Fruit fly (Drosophila melanogaster) whole organism, adult: ENCODE measurements around the gene CG15547.

ENCODE experiments used
- CG11617 ChIP-seq: fragments of 200-800 bp; sonication (Bioruptor generic); optimal IDR thresholded peaks from 2 replicates; lab custom pipeline; 2017; ENCODE audit warnings: mild to moderate bottlenecking, missing biosample characterization, missing genetic modification reagents, missing genetic modification characterization
- CG12768 ChIP-seq: fragments of 200-800 bp; sonication (Bioruptor generic); optimal IDR thresholded peaks from 2 replicates; lab custom pipeline; 2017; ENCODE audit warnings: missing biosample characterization, missing genetic modification characterization, mild to moderate bottlenecking, moderate library complexity, missing genetic modification reagents
- CG14711 ChIP-seq: fragments of 200-800 bp; sonication (Bioruptor generic); optimal IDR thresholded peaks from 2 replicates; lab custom pipeline; 2018; ENCODE audit warnings: missing biosample characterization, mild to moderate bottlenecking, missing genetic modification characterization, moderate library complexity
- CG1620 ChIP-seq: fragments of 200-800 bp; sonication (Bioruptor generic); optimal IDR thresholded peaks from 2 replicates; lab custom pipeline; 2016; ENCODE audit warnings: missing biosample characterization, missing genetic modification characterization
- CG33017 ChIP-seq: fragments of 200-800 bp; sonication (Bioruptor generic); optimal IDR thresholded peaks from 2 replicates; lab custom pipeline; 2018; ENCODE audit warnings: missing biosample characterization, mild to moderate bottlenecking, missing genetic modification characterization, moderate library complexity
- CG5204 ChIP-seq: fragments of 200-800 bp; sonication (Bioruptor generic); optimal IDR thresholded peaks from 2 replicates; lab custom pipeline; 2016; ENCODE audit warnings: missing biosample characterization, missing genetic modification characterization
- CG7045 ChIP-seq: fragments of 200-800 bp; sonication (Bioruptor generic); optimal IDR thresholded peaks from 2 replicates; lab custom pipeline; 2017; ENCODE audit warnings: missing biosample characterization, mild to moderate bottlenecking, missing genetic modification characterization
- CG7101 ChIP-seq: fragments of 200-800 bp; sonication (Bioruptor generic); optimal IDR thresholded peaks from 2 replicates; lab custom pipeline; 2018; ENCODE audit warnings: missing biosample characterization, mild to moderate bottlenecking, missing genetic modification characterization, moderate library complexity
- Clk ChIP-seq: fragments of 200-800 bp; sonication (Bioruptor generic); optimal IDR thresholded peaks from 2 replicates; lab custom pipeline; 2017; ENCODE audit warnings: missing biosample characterization, missing genetic modification characterization
- Crg-1 ChIP-seq: fragments of 200-800 bp; sonication (Bioruptor generic); optimal IDR thresholded peaks from 2 replicates; lab custom pipeline; 2016; ENCODE audit warnings: missing biosample characterization, missing genetic modification characterization
- Hr96 ChIP-seq: fragments of 200-800 bp; sonication (Bioruptor generic); optimal IDR thresholded peaks from 2 replicates; lab custom pipeline; 2016; ENCODE audit warnings: missing biosample characterization, missing genetic modification characterization
- Mnt ChIP-seq: fragments of 200-800 bp; sonication (Bioruptor generic); optimal IDR thresholded peaks from 2 replicates; lab custom pipeline; 2016; ENCODE audit warnings: missing biosample characterization, mild to moderate bottlenecking, missing genetic modification characterization
- bab1 ChIP-seq: fragments of 200-800 bp; sonication (Bioruptor generic); optimal IDR thresholded peaks from 3 replicates; lab custom pipeline; 2019; ENCODE audit warnings: missing biosample characterization, mild to moderate bottlenecking, missing genetic modification characterization, moderate library complexity
- cic ChIP-seq: fragments of 200-800 bp; sonication (Bioruptor generic); optimal IDR thresholded peaks from 2 replicates; lab custom pipeline; 2017; ENCODE audit warnings: missing biosample characterization, mild to moderate bottlenecking, missing genetic modification characterization, moderate library complexity
- cnc ChIP-seq, 2 experiments: fragments of >200 bp; optimal IDR thresholded peaks; 2 replicates each; lab custom pipeline; 2017
- kay ChIP-seq: fragments of 200-800 bp; sonication (Bioruptor generic); peaks from one replicate; lab custom pipeline; 2016; ENCODE audit warnings: missing biosample characterization, missing genetic modification characterization, borderline replicate concordance
- ovo ChIP-seq: fragments of 200-800 bp; sonication (Bioruptor generic); optimal IDR thresholded peaks from 2 replicates; lab custom pipeline; 2016; ENCODE audit warnings: missing biosample characterization, missing genetic modification characterization
- pad ChIP-seq: fragments of 200-800 bp; sonication (Bioruptor generic); optimal IDR thresholded peaks from 3 replicates; lab custom pipeline; 2017; ENCODE audit warnings: missing biosample characterization, missing genetic modification characterization, mild to moderate bottlenecking, moderate library complexity, missing genetic modification reagents
- tj ChIP-seq: fragments of 200-800 bp; sonication (Bioruptor generic); optimal IDR thresholded peaks from 3 replicates; lab custom pipeline; 2017; ENCODE audit warnings: missing biosample characterization, mild to moderate bottlenecking, missing genetic modification characterization, moderate library complexity
- toe ChIP-seq: fragments of 200-800 bp; sonication (Bioruptor generic); optimal IDR thresholded peaks from 2 replicates; lab custom pipeline; 2016; ENCODE audit warnings: missing biosample characterization, missing genetic modification characterization

The CG15547 gene

DNA sequence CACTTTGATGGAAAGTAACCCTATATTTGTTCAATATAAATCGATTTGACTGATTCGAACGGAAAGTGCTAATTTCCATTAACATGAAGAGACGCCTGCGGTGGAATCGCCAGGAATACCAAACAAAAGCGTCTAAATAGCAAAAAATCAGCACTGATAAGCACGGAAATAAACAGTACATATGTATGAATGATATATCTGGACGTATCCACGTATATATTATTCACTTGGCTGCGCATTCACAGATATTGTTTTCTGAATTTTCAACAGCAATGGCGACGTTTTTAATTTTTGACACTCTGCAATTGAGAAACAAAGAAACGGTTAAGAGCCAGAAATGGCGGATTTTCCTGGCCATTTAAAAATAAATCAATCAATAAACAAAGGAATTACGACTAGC lies 4.0 kb upstream of the CG15547 start:
- no peak for TF ChIP-seq CG1620 (GFP tag; lab: Kevin White, UChicago)
- no peak for TF ChIP-seq toe (GFP tag; lab: Kevin White, UChicago)
- TF ChIP-seq kay = peak; percentile 91

DNA sequence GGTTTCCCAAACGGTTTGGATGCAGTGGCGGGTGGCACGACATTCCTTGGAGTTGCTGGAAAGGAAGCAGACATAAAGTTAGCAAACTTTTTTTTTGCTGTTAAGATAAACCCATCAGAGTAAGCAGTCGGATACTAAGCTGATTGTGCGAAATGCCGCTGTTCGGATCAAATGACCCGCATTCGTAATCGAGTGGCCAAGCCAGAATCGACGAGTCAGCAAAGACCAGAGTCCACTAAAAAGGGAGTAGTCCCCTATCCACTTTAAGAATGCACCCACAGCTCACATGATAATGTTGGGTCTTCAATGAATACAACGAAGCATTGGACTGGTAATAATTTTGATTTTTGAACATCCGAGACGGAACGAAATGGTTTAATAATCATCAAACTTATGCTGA lies 3.5 kb upstream of the CG15547 start:
- peak; percentile 96 for TF ChIP-seq tj
- no peak for TF ChIP-seq CG11617 (GFP tag; lab: Kevin White, UChicago)

DNA sequence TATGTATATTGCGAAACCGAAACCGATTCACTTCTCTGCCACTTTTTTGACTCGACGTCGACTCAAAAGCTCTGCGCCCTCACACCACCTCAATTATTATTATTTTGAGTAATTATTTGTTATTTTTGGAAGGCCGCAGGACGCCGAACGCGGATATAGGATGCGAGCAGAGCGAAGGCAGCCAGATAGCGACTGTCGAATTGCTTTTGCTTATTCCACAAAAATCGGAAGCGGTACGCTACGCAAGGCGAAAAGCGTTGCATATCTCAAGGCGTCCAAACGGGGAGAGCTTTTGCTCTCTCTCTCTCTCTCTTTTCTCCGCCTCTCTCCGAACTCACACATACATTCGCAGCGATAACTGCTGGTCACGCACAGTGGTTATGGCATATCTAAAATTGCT lies 2.4 kb downstream of the CG15547 start, which contains the start of gene CG12071:
Gene CG12071, minus strand, starts transcription at position 134 of the 400 bp plus-strand sequence.
- TF ChIP-seq CG14711 (tag; lab: Kevin White, UChicago) (no peak), cnc (optimal IDR thresholded peaks at IDR 0.05; lab: Kevin White, UChicago) (no peak), CG5204 (GFP tag; lab: Kevin White, UChicago) (no peak), bab1 (GFP tag; lab: Kevin White, UChicago) (no peak), CG7101 (tag; lab: Kevin White, UChicago) (no peak), pad (GFP tag; lab: Kevin White, UChicago) (no peak), CG33017 (tag; lab: Kevin White, UChicago) (no peak), Mnt (no peak), cic (GFP tag; lab: Kevin White, UChicago) (no peak), Clk (GFP tag; lab: Kevin White, UChicago) (no peak), kay (no peak), tj (no peak), CG1620 (GFP tag; lab: Kevin White, UChicago) (no peak), CG11617 (GFP tag; lab: Kevin White, UChicago) (no peak), Hr96 (GFP tag; lab: Kevin White, UChicago) (no peak), CG7045 (GFP tag; lab: Kevin White, UChicago) (no peak), ovo (GFP tag; lab: Kevin White, UChicago) (no peak), Crg-1 (GFP tag; lab: Kevin White, UChicago) (no peak), CG12768 (GFP tag; lab: Kevin White, UChicago) (no peak)

DNA sequence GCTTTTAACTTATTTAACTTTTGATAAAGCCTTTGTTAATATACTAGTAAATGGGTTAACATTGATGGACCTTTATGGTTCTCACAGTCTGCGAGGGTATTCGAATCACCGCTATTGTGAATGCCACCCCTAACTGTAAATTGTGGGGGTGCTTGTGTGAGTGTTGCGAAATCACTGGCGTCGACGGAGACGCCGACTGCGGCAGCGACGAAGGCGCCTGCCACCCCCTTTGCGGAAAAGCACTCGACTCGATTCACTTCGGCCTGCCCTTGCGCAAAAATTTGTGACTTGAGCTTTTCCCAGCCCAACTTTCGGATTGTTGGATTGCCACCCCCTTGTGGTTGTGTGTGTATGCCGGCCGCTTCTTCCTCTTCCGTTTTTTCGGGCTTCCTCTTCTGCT lies 3.3 kb downstream of the CG15547 start:
- TF ChIP-seq kay (no peak), toe (GFP tag; lab: Kevin White, UChicago) (no peak), cic (GFP tag; lab: Kevin White, UChicago) (no peak), Crg-1 (GFP tag; lab: Kevin White, UChicago) (no peak), Clk (GFP tag; lab: Kevin White, UChicago) (no peak), CG7045 (GFP tag; lab: Kevin White, UChicago) (no peak), CG7101 (tag; lab: Kevin White, UChicago) (no peak), CG12768 (GFP tag; lab: Kevin White, UChicago) (no peak), CG33017 (tag; lab: Kevin White, UChicago) (no peak), CG11617 (GFP tag; lab: Kevin White, UChicago) (no peak), ovo (GFP tag; lab: Kevin White, UChicago) (no peak), pad (GFP tag; lab: Kevin White, UChicago) (no peak), CG1620 (GFP tag; lab: Kevin White, UChicago) (no peak), cnc (optimal IDR thresholded peaks at IDR 0.05; lab: Kevin White, UChicago) (no peak), CG5204 (GFP tag; lab: Kevin White, UChicago) (no peak), CG14711 (tag; lab: Kevin White, UChicago) (no peak)

DNA sequence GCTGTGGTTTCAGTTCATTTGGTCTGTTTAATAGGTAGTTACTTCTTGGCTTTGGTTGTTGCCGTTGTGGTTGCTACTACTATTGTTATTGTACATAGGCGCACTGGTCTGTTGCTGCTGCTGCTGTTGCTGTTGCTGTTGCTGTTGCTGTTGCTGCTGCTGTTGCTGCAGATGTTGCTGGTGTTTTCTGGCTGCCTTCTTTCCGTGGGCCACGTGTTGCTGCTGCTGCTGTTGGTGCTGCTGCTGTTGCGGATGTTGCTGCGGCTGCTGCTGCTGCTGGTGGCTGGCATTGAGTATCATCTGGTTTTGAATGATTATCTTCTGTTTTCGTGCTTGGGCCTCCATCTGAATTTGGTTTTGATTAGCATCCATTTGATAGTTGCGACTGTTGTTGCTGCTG lies 5.2 kb downstream of the CG15547 start:
- TF ChIP-seq cic (GFP tag; lab: Kevin White, UChicago) (no peak), Mnt (no peak), CG11617 (GFP tag; lab: Kevin White, UChicago) (no peak), ovo (GFP tag; lab: Kevin White, UChicago) (no peak), CG1620 (GFP tag; lab: Kevin White, UChicago) (no peak), toe (GFP tag; lab: Kevin White, UChicago) (no peak), cnc (optimal IDR thresholded peaks at IDR 0.05; lab: Kevin White, UChicago) (no peak), CG5204 (GFP tag; lab: Kevin White, UChicago) (no peak), CG33017 (tag; lab: Kevin White, UChicago) (no peak), CG12768 (GFP tag; lab: Kevin White, UChicago) (no peak)

DNA sequence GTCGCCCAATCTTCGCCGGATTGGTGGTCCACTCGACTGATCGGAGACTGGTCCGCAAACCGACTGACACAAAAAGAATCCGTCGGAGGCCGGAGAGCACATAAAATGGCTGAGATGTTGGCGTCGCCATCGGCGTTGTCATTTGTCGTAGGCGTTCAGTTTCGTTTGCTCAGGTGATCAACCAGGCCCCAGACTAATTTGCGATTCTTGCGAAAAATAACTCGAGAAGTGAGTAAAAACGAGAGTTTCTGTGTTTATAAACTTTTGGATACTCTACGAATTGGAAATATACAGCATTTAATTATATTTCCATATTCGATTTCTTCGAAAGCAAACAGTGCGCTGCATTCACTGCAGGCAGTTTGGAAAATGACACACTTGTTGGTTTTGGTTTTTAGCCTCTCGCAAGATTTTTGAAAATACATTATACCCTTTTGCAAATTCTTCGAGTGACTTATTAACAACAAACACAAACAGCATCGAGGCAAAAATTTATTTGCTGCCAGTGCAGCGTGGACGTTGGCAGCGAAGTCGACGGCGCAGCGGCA lies 7.1 kb downstream of the CG15547 start, which contains the start of gene CG15546:
Gene CG15546, minus strand, starts transcription at position 51 of the 548 bp plus-strand sequence.
- TF ChIP-seq CG5204 (GFP tag; lab: Kevin White, UChicago) (no peak), kay (peak; percentile 15), tj (peak; percentile 4), CG7045 (GFP tag; lab: Kevin White, UChicago) (peak; percentile 11)

DNA sequence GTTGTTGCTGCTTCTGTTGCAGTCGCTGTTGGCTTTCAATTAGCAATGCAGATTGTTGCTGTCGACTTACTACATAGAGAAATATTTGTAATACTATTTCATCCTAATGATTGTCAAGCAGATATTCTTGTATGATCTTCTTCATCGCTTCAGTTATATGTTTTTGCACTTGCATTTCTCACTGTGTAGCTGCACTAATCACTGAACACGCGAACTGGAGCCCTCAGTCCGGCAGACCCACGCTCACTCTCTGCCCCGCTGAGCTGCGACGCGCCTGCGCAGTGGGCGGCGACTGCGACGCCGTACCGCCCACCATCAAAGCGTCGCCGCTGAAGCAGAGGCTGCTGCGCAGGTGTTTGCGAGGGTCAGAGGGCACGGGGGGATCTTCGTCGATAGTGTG lies 8.6 kb downstream of the CG15547 start:
- no peak for TF ChIP-seq tj
- no peak for TF ChIP-seq CG33017 (tag; lab: Kevin White, UChicago)
- no peak for TF ChIP-seq CG1620 (GFP tag; lab: Kevin White, UChicago)
- no peak for TF ChIP-seq Crg-1 (GFP tag; lab: Kevin White, UChicago)
- no peak for TF ChIP-seq bab1 (GFP tag; lab: Kevin White, UChicago)
- TF ChIP-seq CG14711 (tag; lab: Kevin White, UChicago) = no peak
- TF ChIP-seq cic (GFP tag; lab: Kevin White, UChicago) = no peak
- no peak for TF ChIP-seq CG5204 (GFP tag; lab: Kevin White, UChicago)
- no peak for TF ChIP-seq Mnt
- TF ChIP-seq CG7045 (GFP tag; lab: Kevin White, UChicago) = no peak
- TF ChIP-seq ovo (GFP tag; lab: Kevin White, UChicago) = no peak
- no peak for TF ChIP-seq toe (GFP tag; lab: Kevin White, UChicago)
- no peak for TF ChIP-seq Hr96 (GFP tag; lab: Kevin White, UChicago)
- TF ChIP-seq pad (GFP tag; lab: Kevin White, UChicago) = no peak
- TF ChIP-seq CG12768 (GFP tag; lab: Kevin White, UChicago) = no peak
- TF ChIP-seq CG7101 (tag; lab: Kevin White, UChicago) = no peak
- no peak for TF ChIP-seq CG11617 (GFP tag; lab: Kevin White, UChicago)
